Worm (Caenorhabditis elegans) whole organism, young adult: Measurements from ENCODE around the gene madf-4.

ENCODE experiments used
- B0019.2 ChIP-seq: fragments of 200-800 bp; sonication (Bioruptor generic); conservative IDR thresholded peaks from 2 replicates; pipeline ENCODE4 v1.3.6; 2022; ENCODE audit warnings: missing genetic modification reagents, missing genetic modification characterization, missing compliant biosample characterization
- B0336.3 ChIP-seq: fragments of 200-800 bp; sonication (Bioruptor generic); IDR thresholded peaks from 2 replicates; pipeline ENCODE4 v1.3.6; 2022; ENCODE audit warnings: missing genetic modification characterization, missing compliant biosample characterization
- C06A6.2 ChIP-seq: fragments of 200-800 bp; sonication (Bioruptor generic); conservative IDR thresholded peaks from 2 replicates; pipeline ENCODE4 v1.3.6; 2022; ENCODE audit warnings: missing genetic modification characterization, missing compliant biosample characterization
- C17E4.6 ChIP-seq: fragments of 200-800 bp; sonication (Bioruptor generic); IDR thresholded peaks from 2 replicates; pipeline ENCODE4 v1.3.6; 2022; ENCODE audit warnings: missing genetic modification reagents, missing genetic modification characterization, missing compliant biosample characterization
- F37B4.10 ChIP-seq: fragments of 200-800 bp; sonication (Bioruptor generic); IDR thresholded peaks from 2 replicates; pipeline ENCODE4 v1.3.6; 2022; ENCODE audit warnings: missing genetic modification characterization, missing compliant biosample characterization
- F49E8.2 ChIP-seq: sonication (generic microtip); optimal IDR thresholded peaks from 3 replicates; lab custom pipeline; 2017; ENCODE audit warnings: missing genetic modification characterization, mild to moderate bottlenecking, missing compliant biosample characterization, antibody characterized with exemption, moderate library complexity; ENCODE audit not compliant: insufficient read depth
- T07F8.4 ChIP-seq: sonication (generic microtip); optimal IDR thresholded peaks from 2 replicates; lab custom pipeline; 2016; ENCODE audit warnings: mild to moderate bottlenecking, missing genetic modification characterization, moderate library complexity, missing compliant biosample characterization
- Y53F4B.3 ChIP-seq: fragments of 200-800 bp; sonication (Bioruptor generic); IDR thresholded peaks from 2 replicates; pipeline ENCODE4 v1.3.6; 2022; ENCODE audit warnings: missing genetic modification reagents, missing genetic modification characterization, missing compliant biosample characterization
- cebp-2 ChIP-seq: fragments of 200-800 bp; sonication (Bioruptor generic); IDR thresholded peaks from 2 replicates; pipeline ENCODE4 v1.3.6; 2022; ENCODE audit warnings: missing genetic modification characterization, missing compliant biosample characterization
- ceh-27 ChIP-seq: fragments of 200-800 bp; sonication (Bioruptor generic); optimal IDR thresholded peaks from 2 replicates; lab custom pipeline; 2018; ENCODE audit warnings: mild to moderate bottlenecking, missing genetic modification characterization, moderate library complexity, missing compliant biosample characterization
- ceh-58 ChIP-seq: fragments of 200-800 bp; sonication (Bioruptor generic); IDR thresholded peaks from 2 replicates; pipeline ENCODE4 v1.3.6; 2022; ENCODE audit warnings: missing genetic modification characterization, missing compliant biosample characterization
- ceh-79 ChIP-seq: sonication (generic microtip); optimal IDR thresholded peaks from 2 replicates; lab custom pipeline; 2017; ENCODE audit warnings: mild to moderate bottlenecking, missing genetic modification characterization, missing compliant biosample characterization
- die-1 ChIP-seq: sonication (generic microtip); optimal IDR thresholded peaks from 2 replicates; lab custom pipeline; 2016; ENCODE audit warnings: missing genotype, mild to moderate bottlenecking, missing genetic modification characterization, missing compliant biosample characterization
- dpff-1 ChIP-seq: sonication (generic microtip); optimal IDR thresholded peaks from 2 replicates; lab custom pipeline; 2017; ENCODE audit warnings: mild to moderate bottlenecking, missing genetic modification characterization, missing compliant biosample characterization
- egl-18 ChIP-seq: fragments of 200-800 bp; sonication (Bioruptor generic); IDR thresholded peaks from 2 replicates; pipeline ENCODE4 v1.3.6; 2022; ENCODE audit warnings: missing genetic modification reagents, missing genetic modification characterization, missing compliant biosample characterization
- egl-44 ChIP-seq: fragments of 200-800 bp; sonication (Bioruptor generic); IDR thresholded peaks from 2 replicates; pipeline ENCODE4 v1.3.6; 2022; ENCODE audit warnings: missing genetic modification reagents, missing genetic modification characterization, missing compliant biosample characterization
- egrh-3 ChIP-seq: fragments of 200-800 bp; sonication (Bioruptor generic); IDR thresholded peaks from 2 replicates; pipeline ENCODE4 v1.3.6; 2022; ENCODE audit warnings: missing genetic modification reagents, missing genetic modification characterization, missing compliant biosample characterization
- ekl-4 ChIP-seq: fragments of 200-800 bp; sonication (Bioruptor generic); IDR thresholded peaks from 2 replicates; pipeline ENCODE4 v1.3.6; 2022; ENCODE audit warnings: missing genetic modification reagents, missing genetic modification characterization, missing compliant biosample characterization
- gei-17 ChIP-seq: fragments of 200-800 bp; sonication (Bioruptor generic); optimal IDR thresholded peaks from 2 replicates; lab custom pipeline; 2018; ENCODE audit warnings: mild to moderate bottlenecking, missing genetic modification characterization, missing compliant biosample characterization
- lin-26 ChIP-seq: fragments of 200-800 bp; sonication (Bioruptor generic); IDR thresholded peaks from 2 replicates; pipeline ENCODE4 v1.3.6; 2022; ENCODE audit warnings: missing genetic modification reagents, missing genetic modification characterization, missing compliant biosample characterization
- lsl-1 ChIP-seq: fragments of 200-800 bp; sonication (Bioruptor generic); optimal IDR thresholded peaks from 2 replicates; lab custom pipeline; 2018; ENCODE audit warnings: mild to moderate bottlenecking, missing genetic modification characterization, moderate library complexity, missing compliant biosample characterization
- madf-10 ChIP-seq: sonication (generic microtip); optimal IDR thresholded peaks from 2 replicates; lab custom pipeline; 2016; ENCODE audit warnings: mild to moderate bottlenecking, missing genetic modification characterization, missing compliant biosample characterization
- madf-8 ChIP-seq: fragments of 200-800 bp; sonication (Bioruptor generic); conservative IDR thresholded peaks from 2 replicates; pipeline ENCODE4 v1.3.6; 2022; ENCODE audit warnings: missing genetic modification reagents, missing genetic modification characterization, missing compliant biosample characterization
- mcd-1 ChIP-seq: fragments of 200-800 bp; sonication (Bioruptor generic); IDR thresholded peaks from 2 replicates; pipeline ENCODE4 v1.3.6; 2022; ENCODE audit warnings: missing genetic modification reagents, missing genetic modification characterization, missing compliant biosample characterization
- mxl-1 ChIP-seq: sonication (generic microtip); optimal IDR thresholded peaks from 2 replicates; lab custom pipeline; 2016; ENCODE audit warnings: missing genetic modification characterization, missing compliant biosample characterization
- nfya-2 ChIP-seq: fragments of 200-800 bp; sonication (Bioruptor generic); IDR thresholded peaks from 2 replicates; pipeline ENCODE4 v1.3.6; 2022; ENCODE audit warnings: missing genetic modification reagents, missing genetic modification characterization, missing compliant biosample characterization
- nhr-120 ChIP-seq: fragments of 200-800 bp; sonication (Bioruptor generic); IDR thresholded peaks from 2 replicates; pipeline ENCODE4 v1.3.6; 2022; ENCODE audit warnings: missing genetic modification characterization, missing compliant biosample characterization
- nhr-90 ChIP-seq: sonication (generic microtip); optimal IDR thresholded peaks from 2 replicates; lab custom pipeline; 2016; ENCODE audit warnings: missing genotype, mild to moderate bottlenecking, missing genetic modification characterization, missing compliant biosample characterization
- somi-1 ChIP-seq: fragments of 200-800 bp; sonication (Bioruptor generic); optimal IDR thresholded peaks from 2 replicates; lab custom pipeline; 2018; ENCODE audit warnings: mild to moderate bottlenecking, missing genetic modification characterization, missing compliant biosample characterization
- tbp1 ChIP-seq: fragments of 200-800 bp; sonication (Bioruptor generic); optimal IDR thresholded peaks from 2 replicates; lab custom pipeline; 2018; ENCODE audit warnings: mild to moderate bottlenecking, missing genetic modification characterization, missing compliant biosample characterization
- tlf-1 ChIP-seq: fragments of 200-800 bp; sonication (Bioruptor generic); optimal IDR thresholded peaks from 2 replicates; lab custom pipeline; 2018; ENCODE audit warnings: mild to moderate bottlenecking, missing genetic modification characterization, missing compliant biosample characterization
- unc-62 ChIP-seq: fragments of 150-350 bp; optimal IDR thresholded peaks from 2 replicates; lab custom pipeline; 2014; ENCODE audit warnings: missing biosample characterization, missing genetic modification reagents, missing genetic modification characterization
- zfh-2 ChIP-seq: fragments of 200-800 bp; sonication (Bioruptor generic); conservative IDR thresholded peaks from 2 replicates; pipeline ENCODE4 v1.3.6; 2022; ENCODE audit warnings: missing genetic modification reagents, missing genetic modification characterization, missing compliant biosample characterization
- zim-3 ChIP-seq: sonication (generic microtip); optimal IDR thresholded peaks from 2 replicates; lab custom pipeline; 2017; ENCODE audit warnings: mild to moderate bottlenecking, missing genetic modification characterization, moderate library complexity, missing compliant biosample characterization
- ztf-25 ChIP-seq: fragments of 200-800 bp; sonication (Bioruptor generic); IDR thresholded peaks from 2 replicates; pipeline ENCODE4 v1.3.6; 2022; ENCODE audit warnings: missing genetic modification reagents, missing genetic modification characterization, missing compliant biosample characterization
- ztf-3 ChIP-seq: fragments of 200-800 bp; sonication (Bioruptor generic); optimal IDR thresholded peaks from 2 replicates; lab custom pipeline; 2018; ENCODE audit warnings: mild to moderate bottlenecking, missing genetic modification characterization, missing compliant biosample characterization

madf-4 gene

ce11 chrV:9962916-9963315, 622 bp upstream of the madf-4 start:
- TF ChIP-seq egrh-3 (GFP tag; lab: Robert Waterston, UW): no peak
- TF ChIP-seq zfh-2 (GFP tag; lab: Robert Waterston, UW): peak; percentile 57

- TF ChIP-seq ztf-25 (GFP tag; lab: Robert Waterston, UW) (no peak), Y53F4B.3 (GFP tag; lab: Robert Waterston, UW) (no peak), nhr-90 (tag; lab: Kevin White, UChicago) (no peak)
Measured at ce11 chrV:9960376-9960775, 1.9 kb downstream of the madf-4 start, which contains the start of gene T07C12.10. T07C12.10 (minus strand) TSS chrV:9960476.

- TF ChIP-seq madf-8 (GFP tag; lab: Robert Waterston, UW) (no peak), F49E8.2 (tag; lab: Kevin White, UChicago) (no peak), ceh-79 (tag; lab: Kevin White, UChicago) (no peak), die-1 (tag; lab: Kevin White, UChicago) (no peak), lsl-1 (no peak), F37B4.10 (no peak), nhr-120 (GFP tag; lab: Robert Waterston, UW) (no peak), unc-62 (GFP tag; lab: Kevin White, UChicago) (no peak), B0336.3 (GFP tag; lab: Robert Waterston, UW) (no peak), ekl-4 (no peak), C17E4.6 (no peak), B0019.2 (GFP tag; lab: Robert Waterston, UW) (no peak), mxl-1 (no peak), tlf-1 (no peak), tbp1 (GFP tag; lab: Kevin White, UChicago) (no peak)
- TF ChIP-seq, all 124 proteins: peak for 0
Measured at ce11 chrV:9958654-9959053, 3.6 kb downstream of the madf-4 start.

- TF ChIP-seq gei-17 (GFP tag; lab: Kevin White, UChicago): no peak
- no peak for TF ChIP-seq tlf-1
- TF ChIP-seq mxl-1: no peak
- no peak for TF ChIP-seq nfya-2 (GFP tag; lab: Robert Waterston, UW)
- no peak for TF ChIP-seq egl-44
- TF ChIP-seq egl-18: no peak
- no peak for TF ChIP-seq madf-10
- no peak for TF ChIP-seq somi-1 (GFP tag; lab: Kevin White, UChicago)
- TF ChIP-seq mcd-1 (GFP tag; lab: Robert Waterston, UW): no peak
- TF ChIP-seq T07F8.4 (tag; lab: Kevin White, UChicago): no peak
- no peak for TF ChIP-seq cebp-2
- no peak for TF ChIP-seq lin-26 (GFP tag; lab: Robert Waterston, UW)
- no peak for TF ChIP-seq ceh-58 (GFP tag; lab: Robert Waterston, UW)
- TF ChIP-seq F37B4.10: no peak
- no peak for TF ChIP-seq dpff-1 (tag; lab: Kevin White, UChicago)
- TF ChIP-seq zim-3 (tag; lab: Kevin White, UChicago): no peak
- TF ChIP-seq ceh-27 (GFP tag; lab: Kevin White, UChicago): no peak
- TF ChIP-seq ztf-3: no peak
- no peak for TF ChIP-seq nhr-90 (tag; lab: Kevin White, UChicago)
- no peak for TF ChIP-seq C06A6.2 (GFP tag; lab: Robert Waterston, UW)
Measured at ce11 chrV:9958231-9958630, 4.1 kb downstream of the madf-4 start, which contains the start of gene anmt-3. anmt-3 (minus strand) TSS chrV:9958331.
